Fruit fly (Drosophila melanogaster): ENCODE data around the gene H15.

H15 gene

DNA sequence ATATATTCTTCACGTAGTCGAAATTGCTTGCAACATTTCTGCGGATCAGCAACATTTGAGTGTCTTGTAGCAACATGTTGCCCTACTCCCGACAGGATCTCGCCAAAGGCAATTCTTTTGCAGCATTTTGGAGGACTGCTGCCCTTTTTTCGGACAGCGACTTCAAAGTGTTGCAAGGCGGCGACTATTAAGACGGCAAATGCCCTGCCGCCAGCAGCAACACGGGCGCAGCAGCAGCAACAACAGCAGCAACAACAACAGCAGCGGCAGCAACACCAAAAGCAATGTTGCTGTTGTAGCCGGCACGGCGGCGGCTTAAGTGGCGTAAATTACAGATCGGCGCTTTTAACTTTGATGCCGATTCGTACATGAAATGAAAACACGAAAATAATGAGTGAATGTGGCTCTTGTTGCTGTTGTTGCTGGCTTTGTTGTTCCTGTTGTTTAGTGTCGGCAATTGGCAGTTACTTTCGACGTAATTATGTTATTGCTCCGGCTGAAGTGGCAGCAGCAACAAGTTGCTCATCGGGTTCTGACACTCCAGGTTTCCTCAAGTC lies 10.6 kb downstream of the H15 start:
- TF ChIP-seq CG11762 (GFP tag; optimal IDR thresholded peaks at IDR 0.05; ENCODE audit: insufficient read depth) (no peak), Lpt (GFP tag; optimal IDR thresholded peaks at IDR 0.05) (no peak), Eip78C (GFP tag) (no peak), vri (GFP tag; optimal IDR thresholded peaks at IDR 0.05) (no peak), Hr4 (GFP tag; optimal IDR thresholded peaks at IDR 0.05) (no peak), topi (GFP tag; optimal IDR thresholded peaks at IDR 0.05) (no peak), CG16779 (tag; optimal IDR thresholded peaks at IDR 0.05) (no peak), CG4318 (GFP tag; optimal IDR thresholded peaks at IDR 0.05) (no peak), OdsH (GFP tag; optimal IDR thresholded peaks at IDR 0.05) (no peak), spab (GFP tag; optimal IDR thresholded peaks at IDR 0.05) (no peak), Ets96B (tag; optimal IDR thresholded peaks at IDR 0.05) (no peak), cyc (GFP tag; optimal IDR thresholded peaks at IDR 0.05) (no peak), CG6808 (GFP tag; optimal IDR thresholded peaks at IDR 0.05) (no peak)

DNA sequence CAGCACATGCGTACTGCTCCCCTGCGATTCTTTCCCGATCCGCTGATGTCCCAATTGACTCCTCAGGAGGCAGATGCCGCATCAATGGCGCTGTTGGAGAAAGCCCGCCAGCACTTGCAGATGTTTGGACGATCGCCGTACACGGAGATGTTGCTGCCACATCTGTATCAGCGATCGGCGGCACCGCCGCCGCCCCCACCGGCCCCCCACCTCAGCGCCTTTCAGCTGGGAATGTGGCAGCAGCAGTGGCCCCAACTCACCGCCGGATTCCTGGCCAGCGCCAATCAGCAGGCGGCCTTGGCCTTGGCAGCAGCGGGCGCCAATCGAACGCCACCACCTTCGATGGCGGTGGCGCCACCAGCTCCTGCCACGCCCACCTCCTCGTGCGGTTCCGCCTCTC lies 11.3 kb downstream of the H15 start:
- TF ChIP-seq CG3032 (tag; optimal IDR thresholded peaks at IDR 0.05) (no peak), CG6808 (GFP tag; optimal IDR thresholded peaks at IDR 0.05) (no peak), svp (GFP tag) (no peak), CG31627 (GFP tag; optimal IDR thresholded peaks at IDR 0.05) (no peak), CG10631 (GFP tag; optimal IDR thresholded peaks at IDR 0.05) (no peak), Smox (GFP tag; optimal IDR thresholded peaks at IDR 0.05) (no peak), Hr4 (GFP tag; optimal IDR thresholded peaks at IDR 0.05) (no peak), lz (GFP tag; optimal IDR thresholded peaks at IDR 0.05) (no peak), acj6 (GFP tag; optimal IDR thresholded peaks at IDR 0.05) (no peak), Eip78C (GFP tag) (no peak), topi (GFP tag; optimal IDR thresholded peaks at IDR 0.05) (no peak), Met (GFP tag; optimal IDR thresholded peaks at IDR 0.05) (no peak), CG9139 (GFP tag; optimal IDR thresholded peaks at IDR 0.05) (no peak), CG10669 (GFP tag; optimal IDR thresholded peaks at IDR 0.05) (no peak), dsx (GFP tag; optimal IDR thresholded peaks at IDR 0.05; ENCODE audit: poor library complexity, severe bottlenecking) (no peak), CG6854 (GFP tag; optimal IDR thresholded peaks at IDR 0.05) (no peak), CG6792 (GFP tag; optimal IDR thresholded peaks at IDR 0.05) (no peak), achi (GFP tag; optimal IDR thresholded peaks at IDR 0.05) (no peak)

dm6 chr2L:5421570-5422004 lies 17.5 kb downstream of the H15 start:
- peak; percentile 36; the same call in 1 of the 3 replicates for TF ChIP-seq CG6163 (GFP tag; IDR thresholded peaks at IDR 0.05)
- peak; percentile 52 for TF ChIP-seq Eip78C (GFP tag)
- TF ChIP-seq CG11902 (GFP tag; optimal IDR thresholded peaks at IDR 0.05) = no peak
- TF ChIP-seq CG11294 (GFP tag; IDR thresholded peaks at IDR 0.05) = no peak
- TF ChIP-seq CG10669 (GFP tag; optimal IDR thresholded peaks at IDR 0.05) = no peak
- TF ChIP-seq ss (GFP tag; optimal IDR thresholded peaks at IDR 0.05) = peak in 1 of 2 experiments; percentile 33
- TF ChIP-seq Smox (GFP tag; optimal IDR thresholded peaks at IDR 0.05) = no peak
- no peak for TF ChIP-seq pdm3 (GFP tag; optimal IDR thresholded peaks at IDR 0.05)
- TF ChIP-seq achi (GFP tag; optimal IDR thresholded peaks at IDR 0.05) = no peak
- TF ChIP-seq CG1621 (tag; optimal IDR thresholded peaks at IDR 0.05) = peak; percentile 33
- no peak for TF ChIP-seq CG16779 (tag; optimal IDR thresholded peaks at IDR 0.05)
- no peak for TF ChIP-seq CG9139 (GFP tag; optimal IDR thresholded peaks at IDR 0.05)
- TF ChIP-seq lz (GFP tag; optimal IDR thresholded peaks at IDR 0.05) = no peak
- no peak for TF ChIP-seq Sox102F (GFP tag; optimal IDR thresholded peaks at IDR 0.05)
- no peak for TF ChIP-seq CG6854 (GFP tag; optimal IDR thresholded peaks at IDR 0.05)
- no peak for TF ChIP-seq CG11762 (GFP tag; optimal IDR thresholded peaks at IDR 0.05; ENCODE audit: insufficient read depth)
- no peak for TF ChIP-seq CG34406 (GFP tag; optimal IDR thresholded peaks at IDR 0.05)
- TF ChIP-seq net (GFP tag; optimal IDR thresholded peaks at IDR 0.05) = no peak
- TF ChIP-seq CG31627 (GFP tag; optimal IDR thresholded peaks at IDR 0.05) = no peak

DNA sequence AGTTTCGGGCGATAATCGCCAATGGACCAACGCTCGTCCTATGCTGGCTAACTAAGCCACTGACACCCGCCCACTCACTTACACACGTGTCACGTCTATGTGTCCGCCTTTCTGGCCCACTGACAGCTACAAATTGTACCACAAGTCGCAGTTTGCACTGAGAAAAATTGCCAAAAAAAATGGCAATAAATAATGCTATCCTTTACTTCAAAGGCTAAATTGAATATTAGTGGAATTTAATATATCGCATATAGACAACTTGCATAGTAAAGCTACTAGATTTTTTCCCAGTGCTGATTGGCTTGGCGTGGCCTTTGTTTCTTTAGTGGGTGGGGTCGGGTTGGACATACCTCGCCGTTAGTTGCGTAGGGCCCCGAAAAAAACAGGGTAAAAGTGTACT lies 21.3 kb downstream of the H15 start:
- TF ChIP-seq CG3919 (GFP tag; optimal IDR thresholded peaks at IDR 0.05) (no peak), CG6163 (GFP tag; IDR thresholded peaks at IDR 0.05) (0 out of 3 replicates have a peak, but pooled peaks have one; percentile 22), net (GFP tag; optimal IDR thresholded peaks at IDR 0.05) (no peak), CG11294 (GFP tag; IDR thresholded peaks at IDR 0.05) (no peak), CG8632 (GFP tag; optimal IDR thresholded peaks at IDR 0.05) (no peak), CG6276 (GFP tag; optimal IDR thresholded peaks at IDR 0.05) (no peak), CG10669 (GFP tag; optimal IDR thresholded peaks at IDR 0.05) (no peak), CG32006 (GFP tag; optimal IDR thresholded peaks at IDR 0.05) (peak; percentile 31), OdsH (GFP tag; optimal IDR thresholded peaks at IDR 0.05) (no peak), Lpt (GFP tag; optimal IDR thresholded peaks at IDR 0.05) (no peak), eg (GFP tag; IDR thresholded peaks at IDR 0.05) (0 out of 3 replicates have a peak, but pooled peaks have one; percentile 15), achi (GFP tag; optimal IDR thresholded peaks at IDR 0.05) (no peak), Ets96B (tag; optimal IDR thresholded peaks at IDR 0.05) (no peak), CG15336 (GFP tag; IDR thresholded peaks at IDR 0.05) (no peak), CG10631 (GFP tag; optimal IDR thresholded peaks at IDR 0.05) (no peak), Eip78C (GFP tag) (peak; percentile 39), lz (GFP tag; optimal IDR thresholded peaks at IDR 0.05) (no peak), svp (GFP tag) (peak; percentile 5), CG6792 (GFP tag; optimal IDR thresholded peaks at IDR 0.05) (no peak), Met (GFP tag; optimal IDR thresholded peaks at IDR 0.05) (peak; percentile 4), Sox14 (GFP tag; optimal IDR thresholded peaks at IDR 0.05) (no peak), CG8119 (GFP tag; IDR thresholded peaks at IDR 0.05) (no peak)

All from whole organism, prepupa.